Fruit fly (Drosophila melanogaster) whole organism, embryonic: ENCODE data around the gene BORCS6.
A peak's percentile ranks its signal among the peaks of the same experiment; 100 is the strongest.

Experiments used
- Awh ChIP-seq: fragments of 200-800 bp; sonication (Bioruptor generic); IDR thresholded peaks from 2 replicates; pipeline ENCODE4, ENCODE4 v1.3.6; 2022; ENCODE audit warnings: missing biosample characterization, missing genetic modification characterization
- Blimp-1 ChIP-seq: fragments of 200-800 bp; sonication (Bioruptor generic); optimal IDR thresholded peaks from 3 replicates; lab custom pipeline; 2018; ENCODE audit warnings: missing biosample characterization, missing genetic modification characterization, mild to moderate bottlenecking, moderate library complexity, missing genetic modification reagents
- C15 ChIP-seq: fragments of 200-800 bp; sonication (Bioruptor generic); IDR thresholded peaks from 3 replicates; pipeline ENCODE4 v1.3.6; 2022; ENCODE audit warnings: missing biosample characterization, missing genetic modification characterization
- CG10267 ChIP-seq: fragments of 200-800 bp; sonication (Bioruptor generic); optimal IDR thresholded peaks from 2 replicates; lab custom pipeline; 2018; ENCODE audit warnings: missing biosample characterization, mild to moderate bottlenecking, missing genetic modification characterization, moderate library complexity
- CG11723 ChIP-seq: fragments of 200-800 bp; sonication (Bioruptor generic); optimal IDR thresholded peaks from 2 replicates; lab custom pipeline; 2017; ENCODE audit warnings: missing biosample characterization, mild to moderate bottlenecking, missing genetic modification characterization
- CG12391 ChIP-seq: fragments of 200-800 bp; sonication (Bioruptor generic); optimal IDR thresholded peaks from 3 replicates; lab custom pipeline; 2018; ENCODE audit warnings: missing biosample characterization, mild to moderate bottlenecking, missing genetic modification characterization, moderate library complexity
- CG13123 ChIP-seq: fragments of 200-800 bp; sonication (Bioruptor generic); optimal IDR thresholded peaks from 2 replicates; lab custom pipeline; 2016; ENCODE audit warnings: missing biosample characterization, missing genetic modification characterization
- CG14050 ChIP-seq: fragments of 200-800 bp; sonication (Bioruptor generic); IDR thresholded peaks from 3 replicates; pipeline ENCODE4 v1.3.6; 2022; ENCODE audit warnings: missing biosample characterization, missing genetic modification characterization
- CG14965 ChIP-seq: fragments of 200-800 bp; sonication (Bioruptor generic); optimal IDR thresholded peaks from 2 replicates; lab custom pipeline; 2016; ENCODE audit warnings: missing biosample characterization, missing genetic modification characterization, borderline replicate concordance
- CG15479 ChIP-seq: fragments of 200-800 bp; sonication (Bioruptor generic); optimal IDR thresholded peaks from 3 replicates; lab custom pipeline; 2019; ENCODE audit warnings: missing biosample characterization, mild to moderate bottlenecking, missing genetic modification characterization, moderate library complexity
- CG17361 ChIP-seq: fragments of 200-800 bp; sonication (Bioruptor generic); IDR thresholded peaks from 3 replicates; pipeline ENCODE4 v1.3.6; 2022; ENCODE audit warnings: missing biosample characterization, missing genetic modification characterization
- CG17912 ChIP-seq: fragments of 200-800 bp; sonication (Bioruptor generic); optimal IDR thresholded peaks from 2 replicates; lab custom pipeline; 2018; ENCODE audit warnings: missing biosample characterization, mild to moderate bottlenecking, missing genetic modification characterization
- CG18476 ChIP-seq: fragments of 200-800 bp; sonication (Bioruptor generic); optimal IDR thresholded peaks from 2 replicates; lab custom pipeline; 2016; ENCODE audit warnings: missing biosample characterization, mild to moderate bottlenecking, missing genetic modification characterization
- CG2116 ChIP-seq: fragments of 200-800 bp; sonication (Bioruptor generic); optimal IDR thresholded peaks from 3 replicates; lab custom pipeline; 2018; ENCODE audit warnings: missing biosample characterization, mild to moderate bottlenecking, missing genetic modification characterization
- CG2202 ChIP-seq: fragments of 200-800 bp; sonication (Bioruptor generic); optimal IDR thresholded peaks from 2 replicates; lab custom pipeline; 2018; ENCODE audit warnings: missing biosample characterization, mild to moderate bottlenecking, missing genetic modification characterization
- CG3281 ChIP-seq: fragments of 200-800 bp; sonication (Bioruptor generic); optimal IDR thresholded peaks from 3 replicates; lab custom pipeline; 2017; ENCODE audit warnings: missing biosample characterization, mild to moderate bottlenecking, missing genetic modification characterization
- CG6813 ChIP-seq: fragments of 200-800 bp; sonication (Bioruptor generic); optimal IDR thresholded peaks from 2 replicates; lab custom pipeline; 2017; ENCODE audit warnings: missing biosample characterization, missing genetic modification characterization, mild to moderate bottlenecking, moderate library complexity, missing genetic modification reagents
- CG7357 ChIP-seq: fragments of 200-800 bp; sonication (Bioruptor generic); IDR thresholded peaks from 3 replicates; pipeline ENCODE4 v1.3.6; 2022; ENCODE audit warnings: missing biosample characterization, missing genetic modification characterization
- CG7556 ChIP-seq: fragments of 200-800 bp; sonication (Bioruptor generic); optimal IDR thresholded peaks from 2 replicates; lab custom pipeline; 2017; ENCODE audit warnings: missing biosample characterization, mild to moderate bottlenecking, missing genetic modification characterization
- CG7745 ChIP-seq: fragments of 200-800 bp; sonication (Bioruptor generic); optimal IDR thresholded peaks from 2 replicates; lab custom pipeline; 2018; ENCODE audit warnings: missing biosample characterization, mild to moderate bottlenecking, missing genetic modification characterization, moderate library complexity
- CG8388 ChIP-seq: fragments of 200-800 bp; sonication (Bioruptor generic); optimal IDR thresholded peaks from 2 replicates; lab custom pipeline; 2019; ENCODE audit warnings: missing biosample characterization, mild to moderate bottlenecking, missing genetic modification characterization, moderate library complexity
- CG8478 ChIP-seq: fragments of >200 bp; optimal IDR thresholded peaks from 2 replicates; lab custom pipeline; 2018
- CG8944 ChIP-seq: fragments of 200-800 bp; sonication (Bioruptor generic); optimal IDR thresholded peaks from 3 replicates; lab custom pipeline; 2016; ENCODE audit warnings: missing biosample characterization, missing genetic modification characterization
- CG9817 ChIP-seq: fragments of 200-800 bp; sonication (Bioruptor generic); optimal IDR thresholded peaks from 2 replicates; lab custom pipeline; 2018; ENCODE audit warnings: missing biosample characterization, mild to moderate bottlenecking, missing genetic modification characterization, moderate library complexity
- Dip2 ChIP-seq: fragments of 200-800 bp; sonication (Bioruptor generic); IDR thresholded peaks from 2 replicates; pipeline ENCODE4 v1.3.6; 2022; ENCODE audit warnings: missing biosample characterization, missing genetic modification characterization
- HLH3B ChIP-seq: fragments of 200-800 bp; sonication (Bioruptor generic); IDR thresholded peaks from 2 replicates; pipeline ENCODE4 v1.3.6; 2022; ENCODE audit warnings: missing biosample characterization, missing genetic modification characterization
- HLH54F ChIP-seq: fragments of 200-800 bp; sonication (Bioruptor generic); optimal IDR thresholded peaks from 3 replicates; lab custom pipeline; 2016; ENCODE audit warnings: missing biosample characterization, missing genetic modification characterization
- Meics ChIP-seq: fragments of 200-800 bp; sonication (Bioruptor generic); optimal IDR thresholded peaks from 2 replicates; lab custom pipeline; 2017; ENCODE audit warnings: missing biosample characterization, mild to moderate bottlenecking, missing genetic modification characterization
- Stat92E ChIP-seq, 3 experiments: fragments of >200 bp in 2 of 3; fragments of 200-800 bp in 1 of 3; sonication (Bioruptor generic) in 1 of 3; optimal IDR thresholded peaks; 2 replicates each; lab custom pipeline; 2017 to 2019; ENCODE audit warnings: missing biosample characterization in 3 of 3, missing genetic modification characterization in 3 of 3, mild to moderate bottlenecking in 1 of 3, moderate library complexity in 1 of 3
- abd-A ChIP-seq: fragments of 200-800 bp; sonication (Bioruptor generic); optimal IDR thresholded peaks from 3 replicates; lab custom pipeline; 2019; ENCODE audit warnings: missing biosample characterization, mild to moderate bottlenecking, missing genetic modification characterization, moderate library complexity
- amos ChIP-seq: fragments of 200-800 bp; sonication (Bioruptor generic); IDR thresholded peaks from 2 replicates; pipeline ENCODE4 v1.3.6; 2022; ENCODE audit warnings: missing biosample characterization, missing genetic modification characterization; ENCODE audit not compliant: partially characterized antibody
- ci ChIP-seq: fragments of 200-800 bp; sonication (Bioruptor generic); IDR thresholded peaks from 3 replicates; pipeline ENCODE4 v1.3.6; 2022; ENCODE audit warnings: missing biosample characterization, missing genetic modification characterization
- fu2 ChIP-seq: fragments of 200-800 bp; sonication (Bioruptor generic); optimal IDR thresholded peaks from 2 replicates; lab custom pipeline; 2016; ENCODE audit warnings: missing biosample characterization, missing genetic modification characterization
- gce ChIP-seq: fragments of 200-800 bp; sonication (Bioruptor generic); IDR thresholded peaks from 3 replicates; pipeline ENCODE4 v1.3.6; 2022; ENCODE audit warnings: missing biosample characterization, missing genetic modification characterization
- grn ChIP-seq: fragments of 200-800 bp; sonication (Bioruptor generic); optimal IDR thresholded peaks from 3 replicates; lab custom pipeline; 2017; ENCODE audit warnings: missing biosample characterization, missing genetic modification characterization
- gt ChIP-seq: fragments of 200-800 bp; sonication (Bioruptor generic); IDR thresholded peaks from 2 replicates; pipeline ENCODE4 v1.3.6; 2022; ENCODE audit warnings: missing biosample characterization, missing genetic modification characterization
- ham ChIP-seq: fragments of 200-800 bp; sonication (Bioruptor generic); IDR thresholded peaks from 2 replicates; pipeline ENCODE4 v1.3.6; 2022; ENCODE audit warnings: missing biosample characterization, missing genetic modification characterization
- her ChIP-seq: fragments of 200-800 bp; sonication (Bioruptor generic); optimal IDR thresholded peaks from 2 replicates; lab custom pipeline; 2016; ENCODE audit warnings: missing biosample characterization, missing genetic modification characterization
- inv ChIP-seq: fragments of 200-800 bp; sonication (Bioruptor generic); IDR thresholded peaks from 2 replicates; pipeline ENCODE4 v1.3.6; 2022; ENCODE audit warnings: missing biosample characterization, missing genetic modification characterization; ENCODE audit not compliant: partially characterized antibody
- ken ChIP-seq: fragments of 200-800 bp; sonication (Bioruptor generic); IDR thresholded peaks from 3 replicates; pipeline ENCODE4 v1.3.6; 2022; ENCODE audit warnings: missing biosample characterization, missing genetic modification characterization
- pan ChIP-seq, 4 experiments: fragments of >200 bp in 3 of 4; fragments of 200-800 bp in 1 of 4; sonication (Bioruptor generic) in 1 of 4; optimal IDR thresholded peaks in 3 of 4; IDR thresholded peaks in 1 of 4; 2 replicates each; pipeline versions ENCODE4 v1.3.6 to Lab custom; 2017 to 2022; ENCODE audit warnings: missing biosample characterization in 2 of 4, missing genetic modification characterization in 2 of 4, mixed read lengths in 1 of 4
- pfk ChIP-seq: fragments of 200-800 bp; sonication (Bioruptor generic); optimal IDR thresholded peaks from 2 replicates; lab custom pipeline; 2018; ENCODE audit warnings: missing biosample characterization, mild to moderate bottlenecking, missing genetic modification characterization, moderate library complexity
- slp2 ChIP-seq: fragments of 200-800 bp; sonication (Bioruptor generic); optimal IDR thresholded peaks from 2 replicates; lab custom pipeline; 2016; ENCODE audit warnings: missing biosample characterization, missing genetic modification characterization
- tgo ChIP-seq: fragments of 200-800 bp; sonication (Bioruptor generic); IDR thresholded peaks from 3 replicates; pipeline ENCODE4 v1.3.6; 2022; ENCODE audit warnings: missing biosample characterization, missing genetic modification characterization
- tup ChIP-seq: fragments of 200-800 bp; sonication (Bioruptor generic); optimal IDR thresholded peaks from 2 replicates; lab custom pipeline; 2016; ENCODE audit warnings: missing biosample characterization, mild to moderate bottlenecking, missing genetic modification characterization, moderate library complexity
- vvl ChIP-seq: fragments of 200-800 bp; sonication (Bioruptor generic); IDR thresholded peaks from 2 replicates; pipeline ENCODE4 v1.3.6; 2022; ENCODE audit warnings: missing biosample characterization, missing genetic modification characterization
- zfh2 ChIP-seq: fragments of 200-800 bp; sonication (Bioruptor generic); optimal IDR thresholded peaks from 2 replicates; lab custom pipeline; 2016; ENCODE audit warnings: missing biosample characterization, missing genetic modification characterization

The BORCS6 gene

DNA sequence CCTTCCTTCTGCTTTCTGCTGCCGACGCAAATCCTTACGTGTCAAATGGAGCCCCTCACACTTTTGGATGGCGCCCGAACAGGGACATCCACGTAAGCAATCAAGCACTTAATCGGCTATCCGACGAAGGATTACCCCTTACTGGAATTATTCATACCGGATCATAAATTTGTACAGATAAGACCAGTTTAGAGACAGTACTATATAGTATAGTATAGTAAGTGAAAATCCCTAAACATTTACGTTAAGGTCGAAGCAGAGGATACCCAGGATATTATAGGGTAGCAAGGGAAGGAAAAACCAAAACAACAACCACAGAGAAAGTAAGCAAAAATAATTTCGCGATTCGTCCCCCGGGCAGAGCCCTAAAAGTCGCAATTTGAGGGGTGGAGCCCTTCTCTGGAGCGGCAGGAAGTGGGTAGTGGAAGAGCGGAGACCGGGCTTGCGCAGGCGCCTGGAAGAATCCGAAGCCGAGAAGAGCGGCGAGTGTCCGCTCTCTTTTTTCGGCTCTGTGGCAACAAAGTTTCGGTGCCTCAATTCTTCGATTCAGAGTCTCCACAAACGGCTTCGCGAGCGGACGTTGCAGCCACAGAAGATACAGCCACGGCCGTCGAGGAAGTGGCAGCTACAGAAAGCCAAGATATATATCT lies 5.0 kb downstream of the BORCS6 start (continued):
- peak; percentile 67 for TF ChIP-seq HLH3B (GFP tag; lab: Robert Waterston, UW)
- TF ChIP-seq vvl, result peak; percentile 81
- TF ChIP-seq Dip2, result no peak
- TF ChIP-seq fu2 (GFP tag; lab: Kevin White, UChicago), result peak; percentile 57
- no peak for TF ChIP-seq Stat92E (GFP tag; optimal IDR thresholded peaks at IDR 0.05; lab: Kevin White, UChicago)
- TF ChIP-seq CG17912 (GFP tag; lab: Kevin White, UChicago), result no peak
- TF ChIP-seq Meics (GFP tag; lab: Kevin White, UChicago), result peak; percentile 84
- TF ChIP-seq CG2202, result no peak
- TF ChIP-seq her (GFP tag; lab: Kevin White, UChicago), result no peak
- TF ChIP-seq CG7745, result no peak
- TF ChIP-seq gt (GFP tag; lab: Robert Waterston, UW), result no peak
- no peak for TF ChIP-seq CG15479
- TF ChIP-seq CG6813 (GFP tag; lab: Kevin White, UChicago), result peak; percentile 68
- TF ChIP-seq tgo, result peak; percentile 58; the same call in 2 of the 3 replicates
- peak; percentile 0 for TF ChIP-seq CG8388 (GFP tag; lab: Kevin White, UChicago)
- TF ChIP-seq CG7357 (GFP tag; lab: Robert Waterston, UW), result 0 out of 3 replicates have a peak, but pooled peaks have one; percentile 38
- TF ChIP-seq CG10267 (tag; lab: Kevin White, UChicago), result peak; percentile 26
- no peak for TF ChIP-seq CG13123 (GFP tag; lab: Kevin White, UChicago)
- no peak for TF ChIP-seq CG14965 (GFP tag; lab: Kevin White, UChicago)
- TF ChIP-seq CG7556 (GFP tag; lab: Kevin White, UChicago), result peak; percentile 73
- 0 out of 3 replicates have a peak, but pooled peaks have one; percentile 23 for TF ChIP-seq ci
- TF ChIP-seq amos (GFP tag; lab: Robert Waterston, UW), result no peak; the same call in 1 of the 2 replicates
- TF ChIP-seq CG3281 (GFP tag; lab: Kevin White, UChicago), result peak; percentile 67
- TF ChIP-seq, all 482 proteins: peak for 277

DNA sequence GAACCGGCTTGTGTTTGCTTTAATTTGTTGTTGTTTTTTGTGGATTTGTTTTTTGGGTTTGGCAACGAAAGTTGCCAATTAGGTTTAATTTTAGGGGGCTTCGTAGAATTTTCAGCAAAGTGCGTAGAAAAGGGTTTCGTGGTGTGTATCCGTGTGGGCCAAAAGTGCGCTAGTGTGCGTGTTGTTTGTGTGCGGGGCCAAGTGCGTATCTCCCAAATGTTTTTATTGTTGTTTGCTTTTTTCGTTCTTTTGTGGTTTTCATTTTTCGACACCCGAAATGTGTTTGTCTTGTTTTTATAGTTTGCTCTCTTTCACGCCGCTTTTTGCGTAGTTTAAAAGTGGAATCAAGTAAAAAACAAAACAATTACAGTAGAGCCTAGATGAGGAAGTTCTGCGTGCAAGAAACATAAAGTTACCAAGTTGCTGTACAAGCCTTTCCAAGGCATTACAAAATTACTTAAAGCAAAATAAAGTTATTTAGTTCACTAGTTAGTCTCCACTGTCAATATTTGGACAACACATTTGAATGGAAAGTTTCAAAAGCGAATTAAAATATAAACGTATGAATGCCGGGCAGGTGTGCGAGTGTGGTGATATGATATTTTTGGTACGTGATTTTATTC lies 6.3 kb downstream of the BORCS6 start:
- TF ChIP-seq Blimp-1 (GFP tag; lab: Kevin White, UChicago), result no peak
- TF ChIP-seq gce (GFP tag; lab: Robert Waterston, UW), result no peak
- TF ChIP-seq CG18476 (GFP tag; lab: Kevin White, UChicago), result peak; percentile 16
- peak; percentile 64 for TF ChIP-seq CG17361 (GFP tag; lab: Robert Waterston, UW)
- TF ChIP-seq CG11723 (GFP tag; lab: Kevin White, UChicago), result peak; percentile 48
- peak; percentile 63 for TF ChIP-seq Awh (GFP tag; lab: Robert Waterston, UW)
- peak; percentile 97 for TF ChIP-seq zfh2
- TF ChIP-seq C15 (GFP tag; lab: Robert Waterston, UW), result peak; percentile 66; the same call in 2 of the 3 replicates
- TF ChIP-seq CG8478 (lab: Kevin White, UChicago), result no peak
- TF ChIP-seq CG8944 (GFP tag; lab: Kevin White, UChicago), result peak; percentile 54
- no peak for TF ChIP-seq grn
- peak; percentile 69 for TF ChIP-seq tup (GFP tag; lab: Kevin White, UChicago)
- TF ChIP-seq CG12391, result peak; percentile 69
- peak; percentile 70 for TF ChIP-seq CG14050
- TF ChIP-seq inv, result no peak
- TF ChIP-seq CG9817 (tag; lab: Kevin White, UChicago), result peak; percentile 90
- peak; percentile 52 for TF ChIP-seq slp2 (GFP tag; lab: Kevin White, UChicago)
- peak; percentile 59; the same call in 1 of the 3 replicates for TF ChIP-seq ken
- TF ChIP-seq ci, result peak; percentile 78; the same call in 2 of the 3 replicates
- peak; percentile 62 for TF ChIP-seq abd-A (tag; lab: Kevin White, UChicago)
- no peak for TF ChIP-seq pan (optimal IDR thresholded peaks at IDR 0.05; lab: Kevin White, UChicago)
- peak in 1 of 2 experiments; percentile 89 for TF ChIP-seq pan (GFP tag; optimal IDR thresholded peaks at IDR 0.05 in 1 of 2, IDR thresholded peaks at IDR 0.05 in 1 of 2)
- peak; percentile 71; the same call in 1 of the 2 replicates for TF ChIP-seq ham
- no peak for TF ChIP-seq pfk (GFP tag; lab: Kevin White, UChicago)
- TF ChIP-seq CG2116 (GFP tag; lab: Kevin White, UChicago), result peak; percentile 2
- peak; percentile 92 for TF ChIP-seq HLH54F (GFP tag; lab: Kevin White, UChicago)
